Fruit fly (Drosophila melanogaster) whole organism, adult: ENCODE data around the gene CG34247.

Experiments
- CG14711 ChIP-seq: fragments of 200-800 bp; sonication (Bioruptor generic); optimal IDR thresholded peaks from 2 replicates; lab custom pipeline; 2018; ENCODE audit warnings: missing biosample characterization, mild to moderate bottlenecking, missing genetic modification characterization, moderate library complexity
- CG1620 ChIP-seq: fragments of 200-800 bp; sonication (Bioruptor generic); optimal IDR thresholded peaks from 2 replicates; lab custom pipeline; 2016; ENCODE audit warnings: missing biosample characterization, missing genetic modification characterization
- CG5204 ChIP-seq: fragments of 200-800 bp; sonication (Bioruptor generic); optimal IDR thresholded peaks from 2 replicates; lab custom pipeline; 2016; ENCODE audit warnings: missing biosample characterization, missing genetic modification characterization
- CG7045 ChIP-seq: fragments of 200-800 bp; sonication (Bioruptor generic); optimal IDR thresholded peaks from 2 replicates; lab custom pipeline; 2017; ENCODE audit warnings: missing biosample characterization, mild to moderate bottlenecking, missing genetic modification characterization
- CG7101 ChIP-seq: fragments of 200-800 bp; sonication (Bioruptor generic); optimal IDR thresholded peaks from 2 replicates; lab custom pipeline; 2018; ENCODE audit warnings: missing biosample characterization, mild to moderate bottlenecking, missing genetic modification characterization, moderate library complexity
- Crg-1 ChIP-seq: fragments of 200-800 bp; sonication (Bioruptor generic); optimal IDR thresholded peaks from 2 replicates; lab custom pipeline; 2016; ENCODE audit warnings: missing biosample characterization, missing genetic modification characterization
- Hr96 ChIP-seq: fragments of 200-800 bp; sonication (Bioruptor generic); optimal IDR thresholded peaks from 2 replicates; lab custom pipeline; 2016; ENCODE audit warnings: missing biosample characterization, missing genetic modification characterization
- Mnt ChIP-seq: fragments of 200-800 bp; sonication (Bioruptor generic); optimal IDR thresholded peaks from 2 replicates; lab custom pipeline; 2016; ENCODE audit warnings: missing biosample characterization, mild to moderate bottlenecking, missing genetic modification characterization
- cic ChIP-seq: fragments of 200-800 bp; sonication (Bioruptor generic); optimal IDR thresholded peaks from 2 replicates; lab custom pipeline; 2017; ENCODE audit warnings: missing biosample characterization, mild to moderate bottlenecking, missing genetic modification characterization, moderate library complexity
- kay ChIP-seq: fragments of 200-800 bp; sonication (Bioruptor generic); peaks from one replicate; lab custom pipeline; 2016; ENCODE audit warnings: missing biosample characterization, missing genetic modification characterization, borderline replicate concordance
- ovo ChIP-seq: fragments of 200-800 bp; sonication (Bioruptor generic); optimal IDR thresholded peaks from 2 replicates; lab custom pipeline; 2016; ENCODE audit warnings: missing biosample characterization, missing genetic modification characterization
- pad ChIP-seq: fragments of 200-800 bp; sonication (Bioruptor generic); optimal IDR thresholded peaks from 3 replicates; lab custom pipeline; 2017; ENCODE audit warnings: missing biosample characterization, missing genetic modification characterization, mild to moderate bottlenecking, moderate library complexity, missing genetic modification reagents
- tj ChIP-seq: fragments of 200-800 bp; sonication (Bioruptor generic); optimal IDR thresholded peaks from 3 replicates; lab custom pipeline; 2017; ENCODE audit warnings: missing biosample characterization, mild to moderate bottlenecking, missing genetic modification characterization, moderate library complexity
- toe ChIP-seq: fragments of 200-800 bp; sonication (Bioruptor generic); optimal IDR thresholded peaks from 2 replicates; lab custom pipeline; 2016; ENCODE audit warnings: missing biosample characterization, missing genetic modification characterization

DNA sequence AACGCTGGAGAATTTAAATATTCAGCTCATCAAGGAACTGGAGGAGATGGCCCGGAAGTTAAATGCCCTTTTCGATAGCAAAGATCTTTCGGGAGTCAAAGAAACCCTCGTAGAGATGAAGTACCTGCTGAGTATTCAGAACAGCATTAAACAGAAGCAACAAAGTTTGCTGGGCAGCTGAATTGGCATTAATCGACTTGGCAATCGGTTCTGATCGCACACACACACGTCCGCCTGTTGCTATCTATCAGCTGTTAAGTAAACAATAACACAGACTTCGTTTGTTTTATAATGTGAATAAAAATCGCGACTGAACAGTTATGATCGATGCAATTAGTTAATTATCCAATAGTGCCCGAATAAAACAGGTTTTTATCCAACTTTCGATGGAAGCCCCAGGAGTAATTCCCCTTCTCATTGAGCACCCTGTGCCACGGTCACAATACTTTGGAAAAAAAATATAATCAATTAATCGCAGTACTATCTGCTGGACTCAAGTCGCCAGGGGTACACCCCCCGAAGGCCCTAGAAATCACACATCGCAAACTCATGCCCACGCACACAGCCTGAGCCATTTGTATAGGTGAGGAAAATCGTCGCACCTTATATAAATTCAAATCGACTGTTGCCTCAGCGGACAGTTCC lies 27.4 kb downstream of the CG34247 start:
- TF ChIP-seq ovo (GFP tag; lab: Kevin White, UChicago) (peak; percentile 34), CG7101 (tag; lab: Kevin White, UChicago) (peak; percentile 48), toe (peak; percentile 21), CG7045 (GFP tag; lab: Kevin White, UChicago) (peak; percentile 16), Mnt (GFP tag; lab: Kevin White, UChicago) (peak; percentile 43), pad (GFP tag; lab: Kevin White, UChicago) (no peak), Hr96 (GFP tag; lab: Kevin White, UChicago) (no peak), tj (peak; percentile 79), cic (GFP tag; lab: Kevin White, UChicago) (peak; percentile 65), kay (peak; percentile 89), CG1620 (GFP tag; lab: Kevin White, UChicago) (no peak), Crg-1 (GFP tag; lab: Kevin White, UChicago) (no peak), CG14711 (peak; percentile 23), CG5204 (GFP tag; lab: Kevin White, UChicago) (no peak)
